Fruit fly (Drosophila melanogaster): ENCODE data around the gene CG6005.

DNA sequence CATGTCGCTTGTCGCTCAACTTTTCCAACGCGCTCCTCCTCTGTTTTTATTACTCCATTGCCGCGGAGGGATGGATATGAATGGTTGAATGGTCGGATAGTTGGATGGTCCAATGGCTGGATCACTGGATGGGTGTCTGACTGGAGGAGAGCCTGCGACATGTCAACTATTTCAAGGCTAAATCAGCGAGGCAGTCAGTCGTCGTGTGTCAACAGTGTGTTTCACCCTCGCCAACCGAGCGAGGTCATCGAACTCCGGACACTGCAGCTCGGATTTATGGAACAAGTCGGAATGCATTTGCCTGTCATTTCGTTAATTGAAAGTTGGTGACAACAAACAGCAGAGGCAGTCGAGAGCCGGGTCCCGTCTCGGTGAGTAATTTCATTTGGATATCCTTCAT is 48.1 kb upstream of the CG6005 start:
- TF ChIP-seq insv (optimal IDR thresholded peaks at IDR 0.05) (no peak), ttk (optimal IDR thresholded peaks at IDR 0.05) (no peak)

Measured in Kc167 (cell line).